Worm (Caenorhabditis elegans): ENCODE measurements around the gene T14G8.3.
A peak's percentile ranks its signal among the peaks of the same experiment; 100 is the strongest.

The T14G8.3 gene

DNA sequence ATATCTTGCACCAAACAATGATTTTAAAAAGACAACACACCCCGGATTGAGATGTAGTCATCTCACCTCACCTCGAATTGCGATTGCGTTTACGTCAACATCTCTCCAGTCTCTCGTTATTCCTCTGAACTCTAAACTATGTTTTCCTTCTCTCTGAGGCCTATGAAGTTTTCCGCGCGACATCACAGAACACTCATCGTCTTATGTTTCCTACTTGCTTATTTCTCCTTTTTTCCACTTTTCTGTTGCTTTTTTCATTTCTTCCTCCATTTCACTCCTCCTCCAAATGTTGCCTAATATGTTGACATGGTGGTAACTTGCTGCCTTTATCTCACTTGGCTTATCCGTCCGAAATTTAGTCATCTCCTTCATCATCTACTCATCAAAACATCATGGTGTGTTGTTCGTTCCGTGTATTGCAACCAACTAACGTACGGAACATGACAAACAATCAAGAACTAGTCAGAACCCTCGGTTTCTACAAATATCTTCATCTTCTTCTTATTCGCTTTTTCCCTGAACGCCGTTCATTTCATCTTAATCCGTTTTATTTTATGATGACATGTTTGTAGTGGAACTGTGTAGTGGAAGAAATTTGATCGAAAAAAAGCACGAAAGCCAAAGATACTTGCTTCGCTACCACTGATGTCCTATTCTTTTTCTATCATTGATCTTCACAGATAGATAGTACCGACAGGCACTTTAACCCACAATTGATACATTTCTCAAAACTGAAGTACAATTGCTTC is 38.3 kb downstream of the T14G8.3 start:
- no peak for TF ChIP-seq nhr-23 (tag; optimal IDR thresholded peaks at IDR 0.05)
- peak; percentile 76 for TF ChIP-seq unc-55 (GFP tag; optimal IDR thresholded peaks at IDR 0.05)
- no peak for TF ChIP-seq lin-11 (tag; optimal IDR thresholded peaks at IDR 0.05)
- TF ChIP-seq nhr-21 (tag; optimal IDR thresholded peaks at IDR 0.05): peak; percentile 32
- TF ChIP-seq sma-9 (GFP tag; optimal IDR thresholded peaks at IDR 0.05): peak; percentile 47
- no peak for TF ChIP-seq sma-9 (tag; optimal IDR thresholded peaks at IDR 0.05)
- TF ChIP-seq nhr-6 (tag; optimal IDR thresholded peaks at IDR 0.05): no peak
- TF ChIP-seq ama-1 (optimal IDR thresholded peaks at IDR 0.05): no peak
- TF ChIP-seq snpc-4 (tag; optimal IDR thresholded peaks at IDR 0.05): no peak
- no peak for TF ChIP-seq egl-27 (tag; optimal IDR thresholded peaks at IDR 0.05)
- no peak for TF ChIP-seq crh-2 (tag; optimal IDR thresholded peaks at IDR 0.05)
- no peak for TF ChIP-seq peb-1 (tag; optimal IDR thresholded peaks at IDR 0.05)
- TF ChIP-seq ZK546.5 (tag; optimal IDR thresholded peaks at IDR 0.05): no peak
- TF ChIP-seq nhr-10 (tag; optimal IDR thresholded peaks at IDR 0.05): no peak
- TF ChIP-seq nhr-12 (tag; optimal IDR thresholded peaks at IDR 0.05): no peak
- peak; percentile 12 for TF ChIP-seq F13H6.1 (tag; optimal IDR thresholded peaks at IDR 0.05)
- no peak for TF ChIP-seq mbf-1 (tag; optimal IDR thresholded peaks at IDR 0.05)
- no peak for TF ChIP-seq blmp-1 (tag; optimal IDR thresholded peaks at IDR 0.05; ENCODE audit: insufficient read depth)
- no peak for TF ChIP-seq elt-3 (tag; optimal IDR thresholded peaks at IDR 0.05)
- no peak for TF ChIP-seq ceh-82 (tag; optimal IDR thresholded peaks at IDR 0.05)
- no peak for TF ChIP-seq Y55F3AM.14 (GFP tag; optimal IDR thresholded peaks at IDR 0.05)
- no peak for TF ChIP-seq nhr-77 (tag; optimal IDR thresholded peaks at IDR 0.05)
- TF ChIP-seq sem-4 (tag; optimal IDR thresholded peaks at IDR 0.05): no peak
- no peak for TF ChIP-seq aly-2 (tag; optimal IDR thresholded peaks at IDR 0.05)
- no peak for TF ChIP-seq mdl-1 (tag; optimal IDR thresholded peaks at IDR 0.05)
- no peak for TF ChIP-seq alr-1 (tag; optimal IDR thresholded peaks at IDR 0.05)
- no peak for TF ChIP-seq nhr-11 (tag; optimal IDR thresholded peaks at IDR 0.05)
- TF ChIP-seq mab-5 (tag; optimal IDR thresholded peaks at IDR 0.05): no peak
- TF ChIP-seq lin-39 (tag; optimal IDR thresholded peaks at IDR 0.05): no peak
- no peak for TF ChIP-seq ztf-4 (tag; optimal IDR thresholded peaks at IDR 0.05)
- TF ChIP-seq ztf-1 (GFP tag; conservative IDR thresholded peaks at IDR 0.05): no peak
- no peak for TF ChIP-seq skn-1 (tag; optimal IDR thresholded peaks at IDR 0.05)
- TF ChIP-seq lin-13 (GFP tag; optimal IDR thresholded peaks at IDR 0.05): no peak
- no peak for TF ChIP-seq R02D3.7 (tag; optimal IDR thresholded peaks at IDR 0.05)
- no peak for TF ChIP-seq fos-1 (tag; optimal IDR thresholded peaks at IDR 0.05)
- TF ChIP-seq dmd-4 (tag; optimal IDR thresholded peaks at IDR 0.05): no peak
- TF ChIP-seq zag-1 (tag; optimal IDR thresholded peaks at IDR 0.05): no peak
- peak; percentile 42 for TF ChIP-seq C34F6.9 (tag; optimal IDR thresholded peaks at IDR 0.05)
- peak; percentile 0 for TF ChIP-seq nhr-25 (tag; optimal IDR thresholded peaks at IDR 0.05)
- peak in 1 of 2 experiments; percentile 30 for TF ChIP-seq lsy-2 (tag; optimal IDR thresholded peaks at IDR 0.05)
- peak; percentile 68 for TF ChIP-seq nhr-129 (tag; optimal IDR thresholded peaks at IDR 0.05)

DNA sequence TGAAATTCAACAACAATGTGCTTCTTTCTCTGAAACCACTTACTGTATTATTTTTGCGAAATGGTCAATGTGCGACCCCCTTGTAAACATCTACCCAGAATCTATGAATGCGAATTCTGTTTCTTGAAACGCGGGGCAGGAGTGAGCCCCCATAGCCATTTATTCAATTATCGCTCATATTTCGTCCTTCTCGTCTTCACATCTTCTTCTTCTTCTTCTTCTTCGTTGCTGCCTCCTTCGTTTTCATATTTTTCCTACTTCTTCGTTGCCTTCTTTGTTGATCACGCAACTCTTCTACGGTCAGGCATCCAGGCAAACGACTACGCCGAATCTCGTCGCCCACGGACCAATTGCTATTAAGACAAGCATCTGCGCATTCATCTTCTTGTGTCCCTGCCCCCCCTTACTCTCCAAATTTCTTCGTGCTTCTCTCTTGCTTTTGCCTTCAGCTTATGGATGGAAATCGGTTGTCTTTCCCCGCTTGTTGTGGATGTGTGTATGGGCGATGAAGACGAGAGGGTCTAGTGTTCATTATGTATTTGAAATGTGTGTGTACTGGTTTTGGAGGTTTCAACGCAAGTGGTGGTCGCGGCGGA is 41.1 kb downstream of the T14G8.3 start:
- TF ChIP-seq unc-55 (GFP tag; optimal IDR thresholded peaks at IDR 0.05) (peak; percentile 34), egl-27 (tag; optimal IDR thresholded peaks at IDR 0.05) (no peak), nhr-11 (tag; optimal IDR thresholded peaks at IDR 0.05) (no peak), C34F6.9 (tag; optimal IDR thresholded peaks at IDR 0.05) (peak; percentile 10), nhr-129 (tag; optimal IDR thresholded peaks at IDR 0.05) (no peak)

DNA sequence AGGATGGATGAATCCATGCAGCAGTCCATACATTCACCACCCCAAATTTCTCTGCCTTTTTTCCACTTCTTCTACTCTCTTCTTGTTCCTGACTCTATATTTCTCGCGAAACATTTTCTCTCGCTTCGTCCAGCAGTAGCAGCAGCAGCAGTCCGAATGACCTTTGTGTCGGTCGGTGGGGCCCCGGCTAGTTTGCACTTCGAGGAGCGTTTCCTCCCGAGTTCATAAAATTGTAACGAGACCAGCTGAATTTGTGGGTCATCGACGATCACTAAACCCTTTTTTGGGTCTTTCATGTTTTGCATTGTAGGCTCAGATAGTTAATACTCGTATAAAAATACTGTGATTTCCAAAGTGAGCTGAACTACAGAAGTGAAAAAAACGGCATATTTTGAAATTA is 42.8 kb downstream of the T14G8.3 start:
- peak; percentile 32 for TF ChIP-seq zag-1 (tag; optimal IDR thresholded peaks at IDR 0.05)
- peak; percentile 21 for TF ChIP-seq sem-4 (tag; optimal IDR thresholded peaks at IDR 0.05)
- peak; percentile 0 for TF ChIP-seq egl-27 (tag; optimal IDR thresholded peaks at IDR 0.05)
- TF ChIP-seq C34F6.9 (tag; optimal IDR thresholded peaks at IDR 0.05): peak; percentile 15
- peak; percentile 9 for TF ChIP-seq unc-55 (GFP tag; optimal IDR thresholded peaks at IDR 0.05)
- no peak for TF ChIP-seq nhr-25 (tag; optimal IDR thresholded peaks at IDR 0.05)

Measured in whole organism, L2 larva.